Worm (Caenorhabditis elegans): ENCODE data around the gene gex-3.

The gex-3 gene

ce11 chrIV:12429504-12429903 lies 25.3 kb downstream of the gex-3 start:
- TF ChIP-seq nhr-25 (tag; optimal IDR thresholded peaks at IDR 0.05) (peak; percentile 89), elt-1 (tag; optimal IDR thresholded peaks at IDR 0.05) (peak; percentile 81), nhr-67 (tag; optimal IDR thresholded peaks at IDR 0.05) (no peak)

DNA sequence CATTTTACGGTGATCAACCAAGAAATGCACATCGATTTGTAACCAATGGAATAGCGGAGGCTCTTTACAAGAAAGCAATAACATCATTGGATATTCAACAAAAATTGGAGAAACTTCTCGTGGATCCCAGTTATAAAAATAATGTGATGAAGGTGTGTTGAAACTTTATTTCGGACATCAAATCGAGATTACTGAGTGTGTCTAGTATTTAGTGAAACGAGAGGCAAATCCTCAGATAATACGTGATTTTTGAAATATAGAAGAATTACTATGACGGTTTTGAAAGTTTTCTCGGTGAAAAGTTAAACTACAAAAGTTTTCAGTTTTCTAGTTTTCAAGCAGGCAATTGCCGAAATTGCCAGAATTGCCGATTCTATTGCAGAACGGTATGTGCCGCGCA lies 27.5 kb downstream of the gex-3 start:
- no peak for TF ChIP-seq eor-1 (tag; optimal IDR thresholded peaks at IDR 0.05)
- no peak for TF ChIP-seq ceh-9 (tag; optimal IDR thresholded peaks at IDR 0.05)
- no peak for TF ChIP-seq egl-5 (tag; optimal IDR thresholded peaks at IDR 0.05)
- no peak for TF ChIP-seq zag-1 (tag; optimal IDR thresholded peaks at IDR 0.05)
- no peak for TF ChIP-seq ama-1 (optimal IDR thresholded peaks at IDR 0.05)
- TF ChIP-seq hmg-11 (tag; optimal IDR thresholded peaks at IDR 0.05) = no peak
- TF ChIP-seq mml-1 (tag; optimal IDR thresholded peaks at IDR 0.05) = no peak
- TF ChIP-seq egl-27 (tag; optimal IDR thresholded peaks at IDR 0.05) = no peak
- TF ChIP-seq nfya-1 (tag; optimal IDR thresholded peaks at IDR 0.05; ENCODE audit: insufficient read depth) = no peak
- TF ChIP-seq nhr-12 (tag; optimal IDR thresholded peaks at IDR 0.05) = no peak
- no peak for TF ChIP-seq nhr-67 (tag; optimal IDR thresholded peaks at IDR 0.05)
- no peak for TF ChIP-seq lsy-12 (tag; optimal IDR thresholded peaks at IDR 0.05)
- TF ChIP-seq fkh-10 (GFP tag; optimal IDR thresholded peaks at IDR 0.05) = no peak
- TF ChIP-seq ztf-11 (tag; optimal IDR thresholded peaks at IDR 0.05) = no peak
- TF ChIP-seq ztf-4 (tag; optimal IDR thresholded peaks at IDR 0.05) = no peak
- no peak for TF ChIP-seq R02D3.7 (tag; optimal IDR thresholded peaks at IDR 0.05)
- TF ChIP-seq nhr-77 (tag; optimal IDR thresholded peaks at IDR 0.05) = no peak

ce11 chrIV:12432340-12432739 lies 28.1 kb downstream of the gex-3 start, which contains the start of gene clec-184:
Gene clec-184, plus strand, starts transcription at chrIV:12432640.
- TF ChIP-seq nhr-67 (tag; optimal IDR thresholded peaks at IDR 0.05) = no peak
- no peak for TF ChIP-seq elt-1 (tag; optimal IDR thresholded peaks at IDR 0.05)
- no peak for TF ChIP-seq nhr-23 (tag; optimal IDR thresholded peaks at IDR 0.05)
- no peak for TF ChIP-seq ceh-28 (tag; optimal IDR thresholded peaks at IDR 0.05)
- TF ChIP-seq ZK546.5 (tag; optimal IDR thresholded peaks at IDR 0.05) = no peak
- TF ChIP-seq sea-2 (GFP tag; optimal IDR thresholded peaks at IDR 0.05) = no peak
- no peak for TF ChIP-seq daf-12 (tag; optimal IDR thresholded peaks at IDR 0.05)
- TF ChIP-seq nhr-43 (tag; optimal IDR thresholded peaks at IDR 0.05; ENCODE audit: poor library complexity, severe bottlenecking) = no peak
- no peak for TF ChIP-seq nhr-11 (tag; optimal IDR thresholded peaks at IDR 0.05)
- no peak for TF ChIP-seq nhr-12 (tag; optimal IDR thresholded peaks at IDR 0.05)
- no peak for TF ChIP-seq ztf-4 (tag; optimal IDR thresholded peaks at IDR 0.05)
- TF ChIP-seq mml-1 (tag; optimal IDR thresholded peaks at IDR 0.05) = no peak
- TF ChIP-seq ztf-11 (tag; optimal IDR thresholded peaks at IDR 0.05) = no peak
- TF ChIP-seq jun-1 (tag; optimal IDR thresholded peaks at IDR 0.05) = no peak
- no peak for TF ChIP-seq pha-4 (tag; optimal IDR thresholded peaks at IDR 0.05)
- no peak for TF ChIP-seq ceh-16 (tag; optimal IDR thresholded peaks at IDR 0.05)

DNA sequence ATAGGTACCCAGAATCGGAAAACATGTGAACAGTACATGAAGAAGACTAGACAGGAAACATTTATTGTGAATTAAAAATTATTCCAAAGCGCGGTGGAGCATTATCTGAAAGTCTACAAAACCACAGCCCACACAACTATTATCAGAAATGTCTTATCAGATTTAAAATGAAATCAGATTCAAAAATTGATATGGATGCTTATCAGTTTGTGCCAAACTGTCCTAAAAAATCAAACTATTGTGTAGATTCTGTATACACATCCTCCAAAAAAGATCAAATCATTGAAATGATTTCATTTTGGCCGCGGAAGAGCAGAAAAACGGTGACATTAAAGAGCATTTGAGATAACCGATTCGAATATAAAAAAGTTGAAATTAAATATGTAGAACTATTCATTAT lies 31.2 kb downstream of the gex-3 start, which contains the start of gene irg-4:
Gene irg-4 (plus strand): TSS at position 392 of the 400 bp plus-strand sequence.
- TF ChIP-seq lsy-12 (tag; optimal IDR thresholded peaks at IDR 0.05) = no peak
- peak; percentile 23 for TF ChIP-seq jun-1 (tag; optimal IDR thresholded peaks at IDR 0.05)
- no peak for TF ChIP-seq unc-62 (GFP tag; optimal IDR thresholded peaks at IDR 0.05)
- TF ChIP-seq ceh-16 (tag; optimal IDR thresholded peaks at IDR 0.05) = no peak
- TF ChIP-seq elt-2 (tag; optimal IDR thresholded peaks at IDR 0.05) = peak; percentile 96
- TF ChIP-seq ceh-28 (tag; optimal IDR thresholded peaks at IDR 0.05) = no peak
- TF ChIP-seq pqm-1 (tag; optimal IDR thresholded peaks at IDR 0.05) = peak; percentile 91

DNA sequence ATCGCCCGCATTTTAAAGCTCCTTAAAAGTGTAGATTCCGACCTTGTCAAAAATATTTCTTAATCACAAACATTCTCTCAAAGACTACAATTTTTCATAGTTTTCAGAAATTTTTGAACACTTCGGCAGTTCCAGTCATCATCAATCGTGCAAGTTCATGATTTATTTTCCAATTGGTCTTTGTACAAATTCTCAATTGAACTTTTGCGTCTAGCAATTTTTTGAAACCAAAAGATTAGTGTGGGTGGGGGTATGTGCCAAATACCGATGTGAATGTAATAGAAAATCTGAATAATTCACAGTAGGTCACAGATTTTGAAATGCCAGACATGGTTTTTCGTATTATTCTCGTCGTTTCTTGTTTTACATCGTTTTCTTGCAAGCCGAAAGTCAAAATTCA lies 34.1 kb downstream of the gex-3 start, which contains the start of gene clec-185:
Gene clec-185 (plus strand): TSS at position 301 of the 400 bp plus-strand sequence.
- no peak for TF ChIP-seq nhr-28 (tag; optimal IDR thresholded peaks at IDR 0.05)
- TF ChIP-seq eor-1 (tag; optimal IDR thresholded peaks at IDR 0.05) = no peak
- no peak for TF ChIP-seq ceh-28 (tag; optimal IDR thresholded peaks at IDR 0.05)
- no peak for TF ChIP-seq egl-5 (tag; optimal IDR thresholded peaks at IDR 0.05)
- TF ChIP-seq sea-2 (GFP tag; optimal IDR thresholded peaks at IDR 0.05) = no peak
- TF ChIP-seq skn-1 (tag; optimal IDR thresholded peaks at IDR 0.05) = no peak
- no peak for TF ChIP-seq lin-15B (tag; optimal IDR thresholded peaks at IDR 0.05)
- no peak for TF ChIP-seq unc-39 (tag; optimal IDR thresholded peaks at IDR 0.05)
- TF ChIP-seq nhr-237 (tag; optimal IDR thresholded peaks at IDR 0.05) = no peak
- no peak for TF ChIP-seq nhr-67 (tag; optimal IDR thresholded peaks at IDR 0.05)
- no peak for TF ChIP-seq nhr-12 (tag; optimal IDR thresholded peaks at IDR 0.05)
- TF ChIP-seq mdl-1 (tag; optimal IDR thresholded peaks at IDR 0.05) = no peak
- TF ChIP-seq ztf-11 (tag; optimal IDR thresholded peaks at IDR 0.05) = no peak
- no peak for TF ChIP-seq pha-4 (tag; optimal IDR thresholded peaks at IDR 0.05)
- no peak for TF ChIP-seq unc-62 (GFP tag; optimal IDR thresholded peaks at IDR 0.05)
- no peak for TF ChIP-seq fos-1 (tag; optimal IDR thresholded peaks at IDR 0.05)
